Worm (Caenorhabditis elegans): Measurements from ENCODE around the gene epn-1.

- no peak for TF ChIP-seq ama-1 (optimal IDR thresholded peaks at IDR 0.05)
- TF ChIP-seq hmg-4 (GFP tag; optimal IDR thresholded peaks at IDR 0.05): no peak
Observed at ce11 chrX:14838339-14838738, 20.0 kb upstream of the epn-1 start.
